Worm (Caenorhabditis elegans) whole organism, young adult: Measurements from ENCODE around the gene srbc-50.

Experiments used
- C06A6.2 ChIP-seq: fragments of 200-800 bp; sonication (Bioruptor generic); conservative IDR thresholded peaks from 2 replicates; pipeline ENCODE4 v1.3.6; 2022; ENCODE audit warnings: missing genetic modification characterization, missing compliant biosample characterization
- F57C9.4 ChIP-seq: sonication (generic microtip); optimal IDR thresholded peaks from 2 replicates; lab custom pipeline; 2017; ENCODE audit warnings: mild to moderate bottlenecking, missing genetic modification characterization, missing compliant biosample characterization
- Y79H2A.3 ChIP-seq: fragments of 200-800 bp; sonication (Bioruptor generic); conservative IDR thresholded peaks from 2 replicates; pipeline ENCODE4 v1.3.6; 2022; ENCODE audit warnings: missing genetic modification reagents, missing genetic modification characterization, missing compliant biosample characterization
- Y95B8A.8 ChIP-seq: fragments of 200-800 bp; sonication (Bioruptor generic); IDR thresholded peaks from 2 replicates; pipeline ENCODE4 v1.3.6; 2022; ENCODE audit warnings: missing genetic modification reagents, missing genetic modification characterization, missing compliant biosample characterization
- ccch-3 ChIP-seq: fragments of 200-800 bp; sonication (Bioruptor generic); optimal IDR thresholded peaks from 2 replicates; lab custom pipeline; 2018; ENCODE audit warnings: mild to moderate bottlenecking, missing genetic modification characterization, missing compliant biosample characterization
- dpl-1 ChIP-seq: fragments of 150-350 bp; optimal IDR thresholded peaks from 2 replicates; lab custom pipeline; 2014; ENCODE audit warnings: missing biosample characterization, missing genetic modification reagents, missing genetic modification characterization
- him-1 ChIP-seq: sonication (generic microtip); optimal IDR thresholded peaks from 2 replicates; lab custom pipeline; 2016; ENCODE audit warnings: missing genotype, missing genetic modification reagents, missing genetic modification characterization, missing compliant biosample characterization
- hsf-1 ChIP-seq: fragments of 200-800 bp; sonication (Bioruptor generic); IDR thresholded peaks from 2 replicates; pipeline ENCODE4 v1.3.6; 2022; ENCODE audit warnings: missing genetic modification reagents, missing genetic modification characterization, missing compliant biosample characterization
- lin-35 ChIP-seq, 3 experiments: fragments of 150-350 bp in 2 of 3; sonication (generic microtip) in 1 of 3; optimal IDR thresholded peaks; 2 replicates each; lab custom pipeline; 2014 to 2018; ENCODE audit warnings: missing biosample characterization in 3 of 3, missing genetic modification characterization in 3 of 3, missing genetic modification reagents in 3 of 3
- nhr-179 ChIP-seq: sonication (generic microtip); optimal IDR thresholded peaks from 2 replicates; lab custom pipeline; 2016; ENCODE audit warnings: mild to moderate bottlenecking, missing genetic modification characterization, missing compliant biosample characterization
- snpc-1.3 ChIP-seq: sonication (generic microtip); optimal IDR thresholded peaks from 2 replicates; lab custom pipeline; 2017; ENCODE audit warnings: missing genetic modification characterization, mild to moderate bottlenecking, missing compliant biosample characterization, antibody characterized with exemption, moderate library complexity, missing genotype, missing genetic modification reagents; ENCODE audit not compliant: insufficient read depth
- snpc-3.4 ChIP-seq: sonication (generic microtip); optimal IDR thresholded peaks from 2 replicates; lab custom pipeline; 2017; ENCODE audit warnings: missing genetic modification characterization, mild to moderate bottlenecking, missing compliant biosample characterization, antibody characterized with exemption, moderate library complexity, missing genotype, missing genetic modification reagents
- tbx-9 ChIP-seq: sonication (generic microtip); optimal IDR thresholded peaks from 2 replicates; lab custom pipeline; 2016; ENCODE audit warnings: borderline replicate concordance, missing genetic modification characterization, inconsistent platforms, missing compliant biosample characterization
- tlf-1 ChIP-seq: fragments of 200-800 bp; sonication (Bioruptor generic); optimal IDR thresholded peaks from 2 replicates; lab custom pipeline; 2018; ENCODE audit warnings: mild to moderate bottlenecking, missing genetic modification characterization, missing compliant biosample characterization

ce11 chrV:15810446-15810845, 14.3 kb downstream of the srbc-50 start, which contains the start of gene F54B8.1:
- TF ChIP-seq C06A6.2 (no peak), tbx-9 (tag; lab: Kevin White, UChicago) (no peak), snpc-1.3 (tag; lab: Kevin White, UChicago) (no peak), nhr-179 (no peak), F57C9.4 (no peak), tlf-1 (no peak), hsf-1 (GFP tag; lab: Robert Waterston, UW) (no peak), snpc-3.4 (tag; lab: Kevin White, UChicago) (no peak), Y95B8A.8 (GFP tag; lab: Robert Waterston, UW) (no peak), him-1 (no peak), dpl-1 (GFP tag; lab: Kevin White, UChicago) (no peak), ccch-3 (no peak), Y79H2A.3 (GFP tag; lab: Robert Waterston, UW) (no peak), lin-35 (GFP tag; optimal IDR thresholded peaks at IDR 0.05; lab: Kevin White, UChicago) (no peak)
